Fruit fly (Drosophila melanogaster): Measurements from ENCODE around the gene Tk.

Gene Tk

dm6 chr3R:12010202-12010824 lies 5.0 kb upstream of the Tk start, which contains the start of the genes KLHL18 and GCC185 (continued):
- TF ChIP-seq HmgD (GFP tag; optimal IDR thresholded peaks at IDR 0.05): peak; percentile 31
- TF ChIP-seq Trl (optimal IDR thresholded peaks at IDR 0.05): no peak
- TF ChIP-seq Trl (GFP tag; optimal IDR thresholded peaks at IDR 0.05): peak; percentile 39
- TF ChIP-seq tna (GFP tag; IDR thresholded peaks at IDR 0.05; ENCODE audit: partially characterized antibody): no peak; the same call in 1 of the 2 replicates
- peak; percentile 65 for TF ChIP-seq HmgZ (tag; optimal IDR thresholded peaks at IDR 0.05)
- peak in 1 of 2 experiments; percentile 73 for TF ChIP-seq Hr51 (GFP tag; optimal IDR thresholded peaks at IDR 0.05)
- peak; percentile 84 for TF ChIP-seq CG15696 (tag; optimal IDR thresholded peaks at IDR 0.05)
- peak; percentile 69 for TF ChIP-seq CG18764 (GFP tag; optimal IDR thresholded peaks at IDR 0.05)
- TF ChIP-seq Camta (GFP tag; optimal IDR thresholded peaks at IDR 0.05): peak; percentile 61
- TF ChIP-seq Nf-YC (tag; optimal IDR thresholded peaks at IDR 0.05): peak; percentile 75
- TF ChIP-seq Sox102F (GFP tag; optimal IDR thresholded peaks at IDR 0.05): peak; percentile 62
- TF ChIP-seq Lpt (GFP tag; optimal IDR thresholded peaks at IDR 0.05): no peak
- TF ChIP-seq br (optimal IDR thresholded peaks at IDR 0.05): no peak
- no peak for TF ChIP-seq NK7.1 (GFP tag; optimal IDR thresholded peaks at IDR 0.05)
- TF ChIP-seq hbn (GFP tag; IDR thresholded peaks at IDR 0.05; ENCODE audit: partially characterized antibody): peak; percentile 49; the same call in 1 of the 2 replicates
- peak; percentile 48; the same call in 1 of the 2 replicates for TF ChIP-seq wdn (GFP tag; IDR thresholded peaks at IDR 0.05)
- no peak for TF ChIP-seq CG10321 (GFP tag; IDR thresholded peaks at IDR 0.05)
- TF ChIP-seq dpn (GFP tag; optimal IDR thresholded peaks at IDR 0.05): peak; percentile 67 to 83
- TF ChIP-seq Bdp1 (GFP tag; optimal IDR thresholded peaks at IDR 0.05): peak; percentile 26
- TF ChIP-seq CG9727 (GFP tag; optimal IDR thresholded peaks at IDR 0.05): peak; percentile 76
- TF ChIP-seq NfI (GFP tag; optimal IDR thresholded peaks at IDR 0.05): peak; percentile 62
- TF ChIP-seq CG12104 (GFP tag; optimal IDR thresholded peaks at IDR 0.05): peak; percentile 76
- no peak for TF ChIP-seq CG15479 (GFP tag; optimal IDR thresholded peaks at IDR 0.05)
- TF ChIP-seq CG3726 (GFP tag; IDR thresholded peaks at IDR 0.05): no peak
- TF ChIP-seq CG1832 (GFP tag; optimal IDR thresholded peaks at IDR 0.05): no peak
- TF ChIP-seq CG9609 (GFP tag; optimal IDR thresholded peaks at IDR 0.05): peak; percentile 24
- TF ChIP-seq crc (GFP tag; optimal IDR thresholded peaks at IDR 0.05): no peak
- TF ChIP-seq Rx (GFP tag; IDR thresholded peaks at IDR 0.05): peak; percentile 35; the same call in 1 of the 2 replicates
- no peak for TF ChIP-seq lbe (GFP tag; optimal IDR thresholded peaks at IDR 0.05)
- no peak for TF ChIP-seq CG5180 (GFP tag; optimal IDR thresholded peaks at IDR 0.05)
- no peak for TF ChIP-seq tio (GFP tag; optimal IDR thresholded peaks at IDR 0.05)
- 0 out of 2 replicates have a peak, but pooled peaks have one; percentile 42 for TF ChIP-seq GATAe (GFP tag; conservative IDR thresholded peaks at IDR 0.05)
- peak; percentile 82 for TF ChIP-seq Aef1 (GFP tag; IDR thresholded peaks at IDR 0.05)
- peak; percentile 51; the same call in 1 of the 2 replicates for TF ChIP-seq CG10959 (GFP tag; IDR thresholded peaks at IDR 0.05)
- no peak for TF ChIP-seq CG15011 (GFP tag; optimal IDR thresholded peaks at IDR 0.05)
- peak; percentile 78 for TF ChIP-seq az2 (GFP tag; optimal IDR thresholded peaks at IDR 0.05)
- TF ChIP-seq CG14441 (GFP tag; IDR thresholded peaks at IDR 0.05): peak; percentile 69
- peak; percentile 83 for TF ChIP-seq tin (GFP tag; optimal IDR thresholded peaks at IDR 0.05)
- TF ChIP-seq Blimp-1 (GFP tag; optimal IDR thresholded peaks at IDR 0.05): peak; percentile 55
- peak; percentile 49 for TF ChIP-seq CG10462 (GFP tag; optimal IDR thresholded peaks at IDR 0.05)
- no peak for TF ChIP-seq pan (optimal IDR thresholded peaks at IDR 0.05)
- peak in 1 of 2 experiments; percentile 59 for TF ChIP-seq pan (GFP tag; optimal IDR thresholded peaks at IDR 0.05 in 1 of 2, IDR thresholded peaks at IDR 0.05 in 1 of 2)
- TF ChIP-seq CG5953 (GFP tag; IDR thresholded peaks at IDR 0.05): no peak
- TF ChIP-seq CG6254 (GFP tag; optimal IDR thresholded peaks at IDR 0.05): peak; percentile 2
- no peak; the same call in 1 of the 2 replicates for TF ChIP-seq CG1024 (GFP tag; IDR thresholded peaks at IDR 0.05)
- TF ChIP-seq dmrt11E (tag; optimal IDR thresholded peaks at IDR 0.05): peak; percentile 81
- TF ChIP-seq zfh2 (GFP tag; optimal IDR thresholded peaks at IDR 0.05): peak; percentile 81
- peak; percentile 11 for TF ChIP-seq schlank (tag; optimal IDR thresholded peaks at IDR 0.05)
- no peak for TF ChIP-seq Vsx1 (GFP tag; optimal IDR thresholded peaks at IDR 0.05)
- peak; percentile 65 for TF ChIP-seq slou (GFP tag; optimal IDR thresholded peaks at IDR 0.05)
- TF ChIP-seq Ets65A (GFP tag): peak; percentile 95
